Fruit fly (Drosophila melanogaster) whole organism, embryonic: ENCODE results near the gene Pex11c.

Experiments
- ATbp ChIP-seq: fragments of 200-800 bp; sonication (Bioruptor generic); optimal IDR thresholded peaks from 2 replicates; lab custom pipeline; 2017; ENCODE audit warnings: missing biosample characterization, mild to moderate bottlenecking, missing genetic modification characterization, missing genetic modification reagents
- CG10654 ChIP-seq: fragments of 200-800 bp; sonication (Bioruptor generic); optimal IDR thresholded peaks from 2 replicates; lab custom pipeline; 2016; ENCODE audit warnings: missing biosample characterization, missing genetic modification characterization
- CG12071 ChIP-seq: fragments of 200-800 bp; sonication (Bioruptor generic); optimal IDR thresholded peaks from 3 replicates; lab custom pipeline; 2018; ENCODE audit warnings: missing biosample characterization, mild to moderate bottlenecking, missing genetic modification characterization
- CG12391 ChIP-seq: fragments of 200-800 bp; sonication (Bioruptor generic); optimal IDR thresholded peaks from 3 replicates; lab custom pipeline; 2018; ENCODE audit warnings: missing biosample characterization, mild to moderate bottlenecking, missing genetic modification characterization, moderate library complexity
- CG12769 ChIP-seq: fragments of 200-800 bp; sonication (Bioruptor generic); optimal IDR thresholded peaks from 2 replicates; lab custom pipeline; 2019; ENCODE audit warnings: missing biosample characterization, mild to moderate bottlenecking, missing genetic modification characterization, moderate library complexity
- CG13287 ChIP-seq: fragments of 200-800 bp; sonication (Bioruptor generic); IDR thresholded peaks from 2 replicates; pipeline ENCODE4 v1.3.6; 2022; ENCODE audit warnings: missing biosample characterization, missing genetic modification characterization; ENCODE audit not compliant: partially characterized antibody
- CG13894 ChIP-seq: fragments of 200-800 bp; sonication (Bioruptor generic); optimal IDR thresholded peaks from 3 replicates; lab custom pipeline; 2018; ENCODE audit warnings: missing biosample characterization, mild to moderate bottlenecking, missing genetic modification characterization, moderate library complexity
- CG15479 ChIP-seq: fragments of 200-800 bp; sonication (Bioruptor generic); optimal IDR thresholded peaks from 3 replicates; lab custom pipeline; 2019; ENCODE audit warnings: missing biosample characterization, mild to moderate bottlenecking, missing genetic modification characterization, moderate library complexity
- CG17328 ChIP-seq: fragments of 200-800 bp; sonication (Bioruptor generic); IDR thresholded peaks from 2 replicates; pipeline ENCODE4 v1.3.6; 2022; ENCODE audit warnings: missing biosample characterization, missing genetic modification characterization
- CG2129 ChIP-seq: fragments of 200-800 bp; sonication (Bioruptor generic); IDR thresholded peaks from 2 replicates; pipeline ENCODE4 v1.3.6; 2022; ENCODE audit warnings: missing biosample characterization, missing genetic modification characterization; ENCODE audit not compliant: partially characterized antibody
- CG3847 ChIP-seq: fragments of 200-800 bp; sonication (Bioruptor generic); IDR thresholded peaks from 2 replicates; pipeline ENCODE4 v1.3.6; 2022; ENCODE audit warnings: missing biosample characterization, missing genetic modification characterization
- CG4404 ChIP-seq: fragments of 200-800 bp; sonication (Bioruptor generic); IDR thresholded peaks from 2 replicates; pipeline ENCODE4 v1.3.6; 2022; ENCODE audit warnings: missing biosample characterization, missing genetic modification characterization
- CG5180 ChIP-seq: fragments of 200-800 bp; sonication (Bioruptor generic); optimal IDR thresholded peaks from 3 replicates; lab custom pipeline; 2017; ENCODE audit warnings: missing biosample characterization, missing genetic modification characterization, mild to moderate bottlenecking, moderate library complexity, missing genetic modification reagents
- CG6765 ChIP-seq: fragments of 200-800 bp; sonication (Bioruptor generic); optimal IDR thresholded peaks from 3 replicates; lab custom pipeline; 2017; ENCODE audit warnings: missing biosample characterization, mild to moderate bottlenecking, missing genetic modification characterization
- CG8478 ChIP-seq: fragments of >200 bp; optimal IDR thresholded peaks from 2 replicates; lab custom pipeline; 2018
- CG9609 ChIP-seq: fragments of 200-800 bp; sonication (Bioruptor generic); optimal IDR thresholded peaks from 3 replicates; lab custom pipeline; 2016; ENCODE audit warnings: missing biosample characterization, missing genetic modification characterization
- Chrac-16 ChIP-seq: fragments of 200-800 bp; sonication (Bioruptor generic); optimal IDR thresholded peaks from 3 replicates; lab custom pipeline; 2016; ENCODE audit warnings: missing biosample characterization, missing genetic modification characterization
- D19B ChIP-seq: fragments of 200-800 bp; sonication (Bioruptor generic); optimal IDR thresholded peaks from 2 replicates; lab custom pipeline; 2017; ENCODE audit warnings: missing biosample characterization, mild to moderate bottlenecking, missing genetic modification characterization
- Dek ChIP-seq: fragments of 200-800 bp; sonication (Bioruptor generic); optimal IDR thresholded peaks from 3 replicates; lab custom pipeline; 2019; ENCODE audit warnings: missing biosample characterization, mild to moderate bottlenecking, missing genetic modification characterization, moderate library complexity
- Lpt ChIP-seq: fragments of >200 bp; optimal IDR thresholded peaks from 2 replicates; lab custom pipeline; 2018; ENCODE audit warnings: missing biosample characterization, missing genetic modification characterization
- Nf-YC ChIP-seq: fragments of 200-800 bp; optimal IDR thresholded peaks from 3 replicates; lab custom pipeline; 2019; ENCODE audit warnings: missing biosample characterization, mild to moderate bottlenecking, missing genetic modification characterization, moderate library complexity
- Oli ChIP-seq: fragments of 200-800 bp; sonication (Bioruptor generic); optimal IDR thresholded peaks from 2 replicates; lab custom pipeline; 2018; ENCODE audit warnings: missing biosample characterization, mild to moderate bottlenecking, missing genetic modification characterization, moderate library complexity
- Side ChIP-seq: fragments of 200-800 bp; sonication (Bioruptor generic); optimal IDR thresholded peaks from 2 replicates; lab custom pipeline; 2016; ENCODE audit warnings: missing biosample characterization, missing genetic modification characterization
- Sox100B ChIP-seq: fragments of 200-800 bp; sonication (Bioruptor generic); optimal IDR thresholded peaks from 3 replicates; lab custom pipeline; 2018; ENCODE audit warnings: missing biosample characterization, mild to moderate bottlenecking, missing genetic modification characterization
- Tbp ChIP-seq: fragments of >200 bp; optimal IDR thresholded peaks from 2 replicates; lab custom pipeline; 2018; ENCODE audit warnings: missing biosample characterization, missing genetic modification characterization
- Usf ChIP-seq: fragments of 200-800 bp; sonication (Bioruptor generic); optimal IDR thresholded peaks from 2 replicates; lab custom pipeline; 2017; ENCODE audit warnings: missing genotype, missing biosample characterization, missing genetic modification characterization
- aop ChIP-seq: fragments of 200-800 bp; sonication (Bioruptor generic); IDR thresholded peaks from 2 replicates; pipeline ENCODE4 v1.3.6; 2022; ENCODE audit warnings: missing biosample characterization, missing genetic modification characterization
- bab2 ChIP-seq: fragments of 200-800 bp; sonication (Bioruptor generic); optimal IDR thresholded peaks from 2 replicates; lab custom pipeline; 2016; ENCODE audit warnings: missing biosample characterization, missing genetic modification characterization
- bcd ChIP-seq: fragments of 200-800 bp; sonication (Bioruptor generic); optimal IDR thresholded peaks from 2 replicates; lab custom pipeline; 2017; ENCODE audit warnings: missing biosample characterization, mild to moderate bottlenecking, missing genetic modification characterization
- bigmax ChIP-seq: fragments of 200-800 bp; sonication (Bioruptor generic); optimal IDR thresholded peaks from 2 replicates; lab custom pipeline; 2018; ENCODE audit warnings: missing biosample characterization, mild to moderate bottlenecking, missing genetic modification characterization
- caup ChIP-seq: fragments of 200-800 bp; sonication (Bioruptor generic); optimal IDR thresholded peaks from 3 replicates; lab custom pipeline; 2017; ENCODE audit warnings: missing biosample characterization, mild to moderate bottlenecking, missing genetic modification characterization, moderate library complexity; ENCODE audit not compliant: severe bottlenecking
- cg ChIP-seq: fragments of 200-800 bp; sonication (Bioruptor generic); optimal IDR thresholded peaks from 3 replicates; lab custom pipeline; 2019; ENCODE audit warnings: missing biosample characterization, mild to moderate bottlenecking, missing genetic modification characterization, moderate library complexity
- corto ChIP-seq: fragments of 200-800 bp; sonication (Bioruptor generic); optimal IDR thresholded peaks from 2 replicates; lab custom pipeline; 2016; ENCODE audit warnings: missing biosample characterization, mild to moderate bottlenecking, missing genetic modification characterization, moderate library complexity
- cwo ChIP-seq: fragments of 200-800 bp; sonication (Bioruptor generic); optimal IDR thresholded peaks from 3 replicates; lab custom pipeline; 2017; ENCODE audit warnings: missing biosample characterization, missing genetic modification characterization, mild to moderate bottlenecking, moderate library complexity, missing genetic modification reagents
- ewg ChIP-seq: fragments of 200-800 bp; sonication (Bioruptor generic); optimal IDR thresholded peaks from 3 replicates; lab custom pipeline; 2017; ENCODE audit warnings: mild to moderate bottlenecking, missing biosample characterization, missing genetic modification reagents, missing genetic modification characterization
- fd102C ChIP-seq: fragments of 200-800 bp; sonication (Bioruptor generic); optimal IDR thresholded peaks from 2 replicates; lab custom pipeline; 2018; ENCODE audit warnings: missing biosample characterization, mild to moderate bottlenecking, missing genetic modification characterization, moderate library complexity
- gro ChIP-seq: fragments of 200-800 bp; sonication (Bioruptor generic); optimal IDR thresholded peaks from 2 replicates; lab custom pipeline; 2016; ENCODE audit warnings: missing biosample characterization, missing genetic modification characterization
- jigr1 ChIP-seq: fragments of 200-800 bp; sonication (Bioruptor generic); IDR thresholded peaks from 3 replicates; pipeline ENCODE4 v1.3.6; 2022; ENCODE audit warnings: missing biosample characterization, missing genetic modification characterization
- kah ChIP-seq: fragments of 200-800 bp; sonication (Bioruptor generic); optimal IDR thresholded peaks from 2 replicates; lab custom pipeline; 2018; ENCODE audit warnings: missing biosample characterization, mild to moderate bottlenecking, missing genetic modification characterization
- kni ChIP-seq: fragments of 200-800 bp; sonication (Bioruptor generic); optimal IDR thresholded peaks from 3 replicates; lab custom pipeline; 2017; ENCODE audit warnings: mild to moderate bottlenecking, missing biosample characterization, missing genetic modification reagents, missing genetic modification characterization
- luna ChIP-seq: fragments of 200-800 bp; sonication (Bioruptor generic); optimal IDR thresholded peaks from 2 replicates; lab custom pipeline; 2016; ENCODE audit warnings: missing biosample characterization, missing genetic modification characterization
- nerfin-2 ChIP-seq: fragments of 200-800 bp; sonication (Bioruptor generic); IDR thresholded peaks from 2 replicates; pipeline ENCODE4 v1.3.6; 2022; ENCODE audit warnings: missing biosample characterization, missing genetic modification characterization; ENCODE audit not compliant: partially characterized antibody
- otp ChIP-seq: fragments of 200-800 bp; sonication (Bioruptor generic); IDR thresholded peaks from 3 replicates; pipeline ENCODE4, ENCODE4 v1.3.6; 2022; ENCODE audit warnings: missing biosample characterization, missing genetic modification characterization
- peb ChIP-seq: fragments of 200-800 bp; sonication (Bioruptor generic); IDR thresholded peaks from 2 replicates; pipeline ENCODE4 v1.3.6; 2022; ENCODE audit warnings: missing biosample characterization, missing genetic modification characterization
- prd ChIP-seq, 3 experiments: fragments of >200 bp in 2 of 3; fragments of 200-800 bp in 1 of 3; sonication (Bioruptor generic) in 1 of 3; optimal IDR thresholded peaks in 2 of 3; IDR thresholded peaks in 1 of 3; 2 replicates in 2 of 3; 3 replicates in 1 of 3; pipeline versions ENCODE4 v1.3.6 to Lab custom; 2017 to 2022; ENCODE audit warnings: missing biosample characterization in 1 of 3, missing genetic modification characterization in 1 of 3
- pum ChIP-seq: fragments of 200-800 bp; sonication (Bioruptor generic); optimal IDR thresholded peaks from 2 replicates; lab custom pipeline; 2016; ENCODE audit warnings: missing biosample characterization, missing genetic modification characterization
- scrt ChIP-seq: fragments of 200-800 bp; sonication (Bioruptor generic); optimal IDR thresholded peaks from 2 replicates; lab custom pipeline; 2018; ENCODE audit warnings: missing biosample characterization, mild to moderate bottlenecking, missing genetic modification characterization, moderate library complexity
- sqz ChIP-seq: fragments of 200-800 bp; sonication (Bioruptor generic); optimal IDR thresholded peaks from 3 replicates; lab custom pipeline; 2018; ENCODE audit warnings: missing biosample characterization, mild to moderate bottlenecking, missing genetic modification characterization
- stwl ChIP-seq: fragments of 200-800 bp; sonication (Bioruptor generic); optimal IDR thresholded peaks from 3 replicates; lab custom pipeline; 2018; ENCODE audit warnings: missing biosample characterization, mild to moderate bottlenecking, missing genetic modification characterization, moderate library complexity
- vfl ChIP-seq: fragments of 200-800 bp; sonication (Bioruptor generic); optimal IDR thresholded peaks from 2 replicates; lab custom pipeline; 2016; ENCODE audit warnings: missing biosample characterization, missing genetic modification characterization
- yki ChIP-seq: fragments of >200 bp; optimal IDR thresholded peaks from 3 replicates; lab custom pipeline; 2018

Pex11c gene

dm6 chr3R:23302178-23302577, 44.0 kb downstream of the Pex11c start (continued):
- TF ChIP-seq CG10654 (no peak), CG6765 (GFP tag; lab: Kevin White, UChicago) (no peak), Dek (tag; lab: Kevin White, UChicago) (no peak), stwl (no peak), cg (no peak), bab2 (peak; percentile 1), fd102C (GFP tag; lab: Kevin White, UChicago) (peak; percentile 38), vfl (GFP tag; lab: Kevin White, UChicago) (no peak), Nf-YC (tag; lab: Kevin White, UChicago) (no peak), Usf (GFP tag; lab: Kevin White, UChicago) (no peak), bcd (GFP tag; lab: Kevin White, UChicago) (no peak), Oli (tag; lab: Kevin White, UChicago) (no peak), Side (GFP tag; lab: Kevin White, UChicago) (no peak), Tbp (GFP tag; lab: Kevin White, UChicago) (no peak), otp (GFP tag; lab: Robert Waterston, UW) (no peak), nerfin-2 (no peak), ewg (no peak), CG12391 (tag; lab: Kevin White, UChicago) (no peak), CG12769 (tag; lab: Kevin White, UChicago) (no peak), corto (GFP tag; lab: Kevin White, UChicago) (no peak), jigr1 (GFP tag; lab: Robert Waterston, UW) (no peak), Lpt (GFP tag; lab: Kevin White, UChicago) (no peak), ATbp (GFP tag; lab: Kevin White, UChicago) (peak; percentile 37), cwo (GFP tag; lab: Kevin White, UChicago) (no peak), CG2129 (no peak), prd (optimal IDR thresholded peaks at IDR 0.05; lab: Kevin White, UChicago) (no peak), prd (GFP tag; IDR thresholded peaks at IDR 0.05; lab: Robert Waterston, UW) (no peak), sqz (GFP tag; lab: Kevin White, UChicago) (peak; percentile 30), kah (GFP tag; lab: Kevin White, UChicago) (no peak), yki (lab: Kevin White, UChicago) (no peak), kni (GFP tag; lab: Kevin White, UChicago) (peak; percentile 12), CG4404 (GFP tag; lab: Robert Waterston, UW) (no peak), aop (GFP tag; lab: Robert Waterston, UW) (no peak), bigmax (GFP tag; lab: Kevin White, UChicago) (no peak), Sox100B (GFP tag; lab: Kevin White, UChicago) (no peak), gro (no peak), CG13894 (no peak), CG3847 (no peak), CG17328 (no peak), scrt (GFP tag; lab: Kevin White, UChicago) (no peak), CG8478 (no peak), CG9609 (GFP tag; lab: Kevin White, UChicago) (no peak), peb (GFP tag; lab: Robert Waterston, UW) (no peak), pum (GFP tag; lab: Kevin White, UChicago) (no peak), CG13287 (GFP tag; lab: Robert Waterston, UW) (no peak), CG15479 (no peak), caup (no peak), CG12071 (GFP tag; lab: Kevin White, UChicago) (no peak), D19B (GFP tag; lab: Kevin White, UChicago) (no peak), CG5180 (GFP tag; lab: Kevin White, UChicago) (no peak), Chrac-16 (GFP tag; lab: Kevin White, UChicago) (no peak), luna (no peak)
